Worm (Caenorhabditis elegans) whole organism, late embryonic: ENCODE results near the gene dgat-2.

ENCODE experiments used
- ceh-18 ChIP-seq: sonication (generic microtip); optimal IDR thresholded peaks from 2 replicates; lab custom pipeline; 2016; ENCODE audit warnings: missing genetic modification characterization, missing compliant biosample characterization
- ceh-9 ChIP-seq: sonication (generic microtip); optimal IDR thresholded peaks from 2 replicates; lab custom pipeline; 2016; ENCODE audit warnings: mild to moderate bottlenecking, missing genetic modification characterization, inconsistent platforms, missing compliant biosample characterization
- fax-1 ChIP-seq: sonication (generic microtip); optimal IDR thresholded peaks from 2 replicates; lab custom pipeline; 2016; ENCODE audit warnings: missing genotype, missing genetic modification characterization, missing compliant biosample characterization
- gmeb-2 ChIP-seq: sonication (generic microtip); optimal IDR thresholded peaks from 2 replicates; lab custom pipeline; 2016; ENCODE audit warnings: missing genetic modification characterization, inconsistent platforms, missing compliant biosample characterization
- hlh-13 ChIP-seq: fragments of 200-800 bp; sonication (Bioruptor generic); optimal IDR thresholded peaks from 2 replicates; lab custom pipeline; 2018; ENCODE audit warnings: mild to moderate bottlenecking, missing genetic modification characterization, missing compliant biosample characterization
- hlh-30 ChIP-seq: sonication (generic microtip); optimal IDR thresholded peaks from 2 replicates; lab custom pipeline; 2017; ENCODE audit warnings: antibody characterized with exemption, missing genetic modification characterization, missing compliant biosample characterization; ENCODE audit not compliant: insufficient read depth
- nfya-1 ChIP-seq: sonication (generic microtip); optimal IDR thresholded peaks from 2 replicates; lab custom pipeline; 2017; ENCODE audit warnings: missing genetic modification characterization, mild to moderate bottlenecking, missing compliant biosample characterization, antibody characterized with exemption, moderate library complexity
- nhr-11 ChIP-seq: fragments of 150-350 bp; optimal IDR thresholded peaks from 2 replicates; lab custom pipeline; 2014; ENCODE audit warnings: missing biosample characterization, missing genetic modification characterization
- pqm-1 ChIP-seq: sonication (generic microtip); optimal IDR thresholded peaks from 2 replicates; lab custom pipeline; 2016; ENCODE audit warnings: missing genetic modification characterization, missing compliant biosample characterization
- unc-86 ChIP-seq: sonication (generic microtip); optimal IDR thresholded peaks from 2 replicates; lab custom pipeline; 2016; ENCODE audit warnings: missing genetic modification characterization, missing compliant biosample characterization

ce11 chrV:17706217-17706806 is 46.2 kb downstream of the dgat-2 start:
- TF ChIP-seq ceh-18 (tag; lab: Kevin White, UChicago) (no peak), gmeb-2 (no peak), hlh-13 (no peak), unc-86 (tag; lab: Kevin White, UChicago) (no peak), pqm-1 (tag; lab: Kevin White, UChicago) (no peak), fax-1 (no peak), ceh-9 (tag; lab: Kevin White, UChicago) (no peak), nfya-1 (no peak), nhr-11 (no peak), hlh-30 (tag; lab: Kevin White, UChicago) (no peak)
